Fruit fly (Drosophila melanogaster): Measurements from ENCODE around the gene CG15167.

DNA sequence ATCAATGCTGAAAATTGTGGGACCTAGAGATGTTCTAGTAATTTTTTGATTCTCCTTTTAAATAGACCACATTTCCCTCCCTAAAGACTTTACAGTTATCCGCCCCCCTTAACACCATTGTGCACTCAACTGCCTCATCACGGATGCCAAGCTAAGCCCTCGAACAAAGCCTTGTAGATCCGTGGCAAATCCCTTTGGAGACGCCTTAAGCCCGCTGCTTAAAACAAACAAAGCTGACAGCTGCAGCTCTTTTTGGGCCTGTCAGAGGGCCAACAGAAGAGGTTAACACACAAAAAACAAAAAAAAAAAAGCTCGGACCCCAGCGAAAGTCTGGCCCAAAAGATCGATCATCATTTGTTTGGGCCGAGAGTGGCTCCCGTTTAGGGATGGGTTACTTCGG, 27.7 kb downstream of the CG15167 start:
- TF ChIP-seq CG33017 (tag; optimal IDR thresholded peaks at IDR 0.05) (no peak), CG7045 (GFP tag; optimal IDR thresholded peaks at IDR 0.05) (no peak), Mnt (GFP tag; optimal IDR thresholded peaks at IDR 0.05) (no peak), kay (GFP tag; ENCODE audit: borderline replicate concordance) (no peak), Hr96 (GFP tag; optimal IDR thresholded peaks at IDR 0.05) (no peak), Clk (GFP tag; optimal IDR thresholded peaks at IDR 0.05) (no peak), CG1620 (GFP tag; optimal IDR thresholded peaks at IDR 0.05) (no peak), pad (GFP tag; optimal IDR thresholded peaks at IDR 0.05) (no peak), CG11617 (GFP tag; optimal IDR thresholded peaks at IDR 0.05) (no peak)
